Worm (Caenorhabditis elegans) whole organism, L4 larva: ENCODE measurements around the gene ZK1290.1.
A peak's percentile ranks its signal among the peaks of the same experiment; 100 is the strongest.

Experiments used
- F10B5.3 ChIP-seq: sonication (generic microtip); optimal IDR thresholded peaks from 2 replicates; lab custom pipeline; 2016; ENCODE audit warnings: mild to moderate bottlenecking, missing genetic modification characterization, missing compliant biosample characterization
- F26F4.8 ChIP-seq: fragments of 200-800 bp; sonication (Bioruptor generic); conservative IDR thresholded peaks from 2 replicates; pipeline ENCODE4 v1.3.6; 2022; ENCODE audit warnings: missing genetic modification characterization, missing compliant biosample characterization
- F37D6.2 ChIP-seq: sonication (generic microtip); optimal IDR thresholded peaks from 2 replicates; lab custom pipeline; 2016; ENCODE audit warnings: mild to moderate bottlenecking, missing genetic modification characterization, missing compliant biosample characterization
- Y105C5A.15 ChIP-seq: fragments of 200-800 bp; sonication (Bioruptor generic); IDR thresholded peaks from 2 replicates; pipeline ENCODE4 v1.3.6; 2022; ENCODE audit warnings: missing genetic modification characterization, missing compliant biosample characterization
- Y5F2A.4 ChIP-seq: fragments of 200-800 bp; sonication (Bioruptor generic); optimal IDR thresholded peaks from 2 replicates; lab custom pipeline; 2018; ENCODE audit warnings: mild to moderate bottlenecking, missing genetic modification characterization, missing compliant biosample characterization
- ZK337.2 ChIP-seq: fragments of 200-800 bp; sonication (Bioruptor generic); IDR thresholded peaks from 2 replicates; pipeline ENCODE4 v1.3.6; 2022; ENCODE audit warnings: missing genetic modification reagents, missing genetic modification characterization, missing compliant biosample characterization
- aly-2 ChIP-seq: sonication (generic microtip); optimal IDR thresholded peaks from 2 replicates; lab custom pipeline; 2018; ENCODE audit warnings: missing biosample characterization, missing genetic modification characterization
- ama-1 ChIP-seq: fragments of 150-350 bp; optimal IDR thresholded peaks from 2 replicates; lab custom pipeline; 2014; ENCODE audit warnings: inconsistent platforms, mixed read lengths
- ceh-62 ChIP-seq: sonication (generic microtip); optimal IDR thresholded peaks from 2 replicates; lab custom pipeline; 2017; ENCODE audit warnings: missing biosample characterization, missing genetic modification characterization
- ceh-82 ChIP-seq: sonication (generic microtip); optimal IDR thresholded peaks from 2 replicates; lab custom pipeline; 2017; ENCODE audit warnings: missing biosample characterization, missing genetic modification characterization
- daf-8 ChIP-seq: fragments of 200-800 bp; sonication (Bioruptor generic); IDR thresholded peaks from 2 replicates; pipeline ENCODE4 v1.3.6; 2022; ENCODE audit warnings: missing genetic modification characterization, missing compliant biosample characterization
- egl-43 ChIP-seq: fragments of 200-800 bp; sonication (Bioruptor generic); IDR thresholded peaks from 2 replicates; pipeline ENCODE4 v1.3.6; 2022; ENCODE audit warnings: missing genetic modification reagents, missing genetic modification characterization, missing compliant biosample characterization
- hlh-11 ChIP-seq: fragments of 200-800 bp; sonication (Bioruptor generic); optimal IDR thresholded peaks from 2 replicates; lab custom pipeline; 2018; ENCODE audit warnings: mild to moderate bottlenecking, missing genetic modification characterization, missing compliant biosample characterization
- hlh-30 ChIP-seq: sonication (generic microtip); optimal IDR thresholded peaks from 2 replicates; lab custom pipeline; 2017; ENCODE audit warnings: antibody characterized with exemption, mild to moderate bottlenecking, missing genetic modification characterization, missing compliant biosample characterization; ENCODE audit not compliant: insufficient read depth
- jun-1 ChIP-seq: fragments of 150-350 bp; optimal IDR thresholded peaks from 2 replicates; lab custom pipeline; 2014; ENCODE audit warnings: missing biosample characterization, missing genetic modification reagents, missing genetic modification characterization
- lin-1 ChIP-seq: fragments of 200-800 bp; sonication (Bioruptor generic); IDR thresholded peaks from 2 replicates; pipeline ENCODE4 v1.3.6; 2022; ENCODE audit warnings: missing genetic modification reagents, missing genetic modification characterization, missing compliant biosample characterization
- lin-13 ChIP-seq: fragments of 150-350 bp; optimal IDR thresholded peaks from 2 replicates; lab custom pipeline; 2014; ENCODE audit warnings: missing biosample characterization, missing genetic modification reagents, missing genetic modification characterization
- lin-15B ChIP-seq: fragments of 150-350 bp; sonication (generic microtip); optimal IDR thresholded peaks from 3 replicates; lab custom pipeline; 2014; ENCODE audit warnings: missing biosample characterization, missing genetic modification characterization
- lin-29 ChIP-seq: fragments of 200-800 bp; sonication (Bioruptor generic); IDR thresholded peaks from 2 replicates; pipeline ENCODE4 v1.3.6; 2022; ENCODE audit warnings: missing genetic modification reagents, missing genetic modification characterization, missing compliant biosample characterization
- lir-3 ChIP-seq: sonication (generic microtip); optimal IDR thresholded peaks from 2 replicates; lab custom pipeline; 2016; ENCODE audit warnings: mild to moderate bottlenecking, missing genetic modification characterization, missing compliant biosample characterization
- lsy-2 ChIP-seq, 2 experiments: fragments of 150-350 bp in 1 of 2; sonication (generic microtip) in 1 of 2; optimal IDR thresholded peaks; 2 replicates each; lab custom pipeline; 2014 to 2017; ENCODE audit warnings: missing biosample characterization in 2 of 2, missing genetic modification characterization in 2 of 2
- madf-9 ChIP-seq: fragments of 200-800 bp; sonication (Bioruptor generic); conservative IDR thresholded peaks from 2 replicates; pipeline ENCODE4 v1.3.6; 2022; ENCODE audit warnings: missing genetic modification reagents, missing genetic modification characterization, missing compliant biosample characterization
- mdt-29 ChIP-seq: fragments of 200-800 bp; sonication (Bioruptor generic); IDR thresholded peaks from 2 replicates; pipeline ENCODE4 v1.3.6; 2022; ENCODE audit warnings: missing genetic modification reagents, missing genetic modification characterization, missing compliant biosample characterization
- mxl-2 ChIP-seq: fragments of 200-800 bp; sonication (Bioruptor generic); conservative IDR thresholded peaks from 2 replicates; pipeline ENCODE4 v1.3.6; 2022; ENCODE audit warnings: missing genetic modification reagents, missing genetic modification characterization, missing compliant biosample characterization
- mxl-3 ChIP-seq: fragments of 200-800 bp; sonication (Bioruptor generic); optimal IDR thresholded peaks from 2 replicates; lab custom pipeline; 2018; ENCODE audit warnings: mild to moderate bottlenecking, missing genetic modification characterization, missing compliant biosample characterization
- nhr-10 ChIP-seq: fragments of 150-350 bp; optimal IDR thresholded peaks from 2 replicates; lab custom pipeline; 2014; ENCODE audit warnings: missing biosample characterization, missing genetic modification characterization
- nhr-25 ChIP-seq: sonication (generic microtip); optimal IDR thresholded peaks from 2 replicates; lab custom pipeline; 2017; ENCODE audit warnings: missing genetic modification characterization, mild to moderate bottlenecking, missing compliant biosample characterization, antibody characterized with exemption, moderate library complexity, borderline replicate concordance; ENCODE audit not compliant: insufficient read depth
- nhr-41 ChIP-seq: fragments of 200-800 bp; sonication (Bioruptor generic); IDR thresholded peaks from 2 replicates; pipeline ENCODE4 v1.3.6; 2022; ENCODE audit warnings: missing genetic modification reagents, missing genetic modification characterization, missing compliant biosample characterization
- rbr-2 ChIP-seq: sonication (generic microtip); optimal IDR thresholded peaks from 2 replicates; lab custom pipeline; 2016; ENCODE audit warnings: missing genotype, missing genetic modification characterization, missing compliant biosample characterization
- saeg-2 ChIP-seq: fragments of 200-800 bp; sonication (Bioruptor generic); IDR thresholded peaks from 2 replicates; pipeline ENCODE4 v1.3.6; 2022; ENCODE audit warnings: missing genetic modification reagents, missing genetic modification characterization, missing compliant biosample characterization
- sdz-12 ChIP-seq: fragments of 200-800 bp; sonication (Bioruptor generic); optimal IDR thresholded peaks from 2 replicates; lab custom pipeline; 2018; ENCODE audit warnings: mild to moderate bottlenecking, missing genetic modification characterization, missing compliant biosample characterization
- set-16 ChIP-seq: fragments of 200-800 bp; sonication (Bioruptor generic); IDR thresholded peaks from 2 replicates; pipeline ENCODE4 v1.3.6; 2022; ENCODE audit warnings: missing genetic modification reagents, missing genetic modification characterization, missing compliant biosample characterization
- skn-1 ChIP-seq: fragments of 150-350 bp; optimal IDR thresholded peaks from 2 replicates; lab custom pipeline; 2014; ENCODE audit warnings: missing biosample characterization, missing genetic modification characterization
- spr-1 ChIP-seq: sonication (generic microtip); optimal IDR thresholded peaks from 2 replicates; lab custom pipeline; 2016; ENCODE audit warnings: mild to moderate bottlenecking, missing genetic modification characterization, missing compliant biosample characterization
- unc-130 ChIP-seq: sonication (generic microtip); optimal IDR thresholded peaks from 2 replicates; lab custom pipeline; 2016; ENCODE audit warnings: missing genetic modification reagents, missing genetic modification characterization, missing compliant biosample characterization
- unc-62 ChIP-seq, 3 experiments: fragments of 150-350 bp in 1 of 3; sonication (generic microtip); optimal IDR thresholded peaks in 2 of 3; peaks in 1 of 3; 1 replicate in 1 of 3; 2 replicates in 2 of 3; lab custom pipeline; 2014 to 2017; ENCODE audit warnings: missing biosample characterization in 3 of 3, missing genetic modification characterization in 3 of 3, missing genetic modification reagents in 3 of 3, missing genotype in 1 of 3
- zag-1 ChIP-seq: fragments of 150-350 bp; optimal IDR thresholded peaks from 2 replicates; lab custom pipeline; 2014; ENCODE audit warnings: missing biosample characterization, missing genetic modification characterization
- zfp-3 ChIP-seq: fragments of 200-800 bp; sonication (Bioruptor generic); conservative IDR thresholded peaks from 2 replicates; pipeline ENCODE4 v1.3.6; 2022; ENCODE audit warnings: missing genetic modification reagents, missing genetic modification characterization, missing compliant biosample characterization
- zip-11 ChIP-seq: fragments of 200-800 bp; sonication (Bioruptor generic); IDR thresholded peaks from 2 replicates; pipeline ENCODE4 v1.3.6; 2022; ENCODE audit warnings: missing genetic modification characterization, missing compliant biosample characterization

The ZK1290.1 gene

ce11 chrII:7529078-7529683 is 32.4 kb upstream of the ZK1290.1 start, which contains the start of gene ZK1290.5 (continued):
- TF ChIP-seq nhr-41 (peak; percentile 79; the same call in 1 of the 2 replicates), lin-29 (GFP tag; lab: Robert Waterston, UW) (no peak), sdz-12 (GFP tag; lab: Kevin White, UChicago) (no peak), zip-11 (GFP tag; lab: Robert Waterston, UW) (no peak)

DNA sequence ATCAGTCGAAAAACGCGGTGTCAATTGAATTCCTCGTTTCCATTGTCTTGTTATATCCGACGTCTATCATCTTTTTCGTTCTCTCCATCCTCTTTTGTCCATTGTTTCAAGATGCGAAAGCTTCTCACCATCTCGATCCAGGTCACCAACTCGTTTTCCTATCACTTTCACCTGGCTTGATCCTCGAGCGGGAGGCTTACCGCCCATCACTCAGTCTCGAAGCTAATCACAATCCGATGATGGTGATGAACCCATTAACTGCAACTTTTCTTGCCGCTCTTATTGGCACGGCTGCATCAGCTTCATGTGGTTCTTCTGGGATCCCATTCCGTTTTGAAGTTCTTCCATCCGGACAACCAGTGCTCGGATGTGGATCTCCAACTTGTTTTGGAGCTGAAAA is 30.6 kb upstream of the ZK1290.1 start, which contains the start of gene wrt-1:
Gene wrt-1, plus strand, starts transcription at position 53 of the 400 bp plus-strand sequence.
- TF ChIP-seq nhr-25 (tag; lab: Kevin White, UChicago) (no peak), ama-1 (lab: Kevin White, UChicago) (no peak), zfp-3 (peak; percentile 58; the same call in 1 of the 2 replicates), rbr-2 (no peak), mxl-3 (GFP tag; lab: Kevin White, UChicago) (peak; percentile 0), set-16 (GFP tag; lab: Robert Waterston, UW) (peak; percentile 22; the same call in 1 of the 2 replicates), mxl-2 (GFP tag; lab: Robert Waterston, UW) (0 out of 2 replicates have a peak, but pooled peaks have one; percentile 26), egl-43 (GFP tag; lab: Robert Waterston, UW) (peak; percentile 46; the same call in 1 of the 2 replicates), sdz-12 (GFP tag; lab: Kevin White, UChicago) (no peak), hlh-11 (peak; percentile 41), aly-2 (no peak), mdt-29 (no peak), Y105C5A.15 (no peak)

ce11 chrII:7531478-7531877 is 30.1 kb upstream of the ZK1290.1 start:
- TF ChIP-seq unc-62 (GFP tag; optimal IDR thresholded peaks at IDR 0.05 in 1 of 2; lab: Kevin White, UChicago) (no peak), unc-62 (tag; optimal IDR thresholded peaks at IDR 0.05; lab: Kevin White, UChicago) (no peak), zag-1 (tag; lab: Kevin White, UChicago) (no peak), Y5F2A.4 (GFP tag; lab: Kevin White, UChicago) (no peak), lsy-2 (tag; optimal IDR thresholded peaks at IDR 0.05; lab: Kevin White, UChicago) (no peak), lin-13 (no peak), saeg-2 (no peak), ceh-82 (tag; lab: Kevin White, UChicago) (no peak), zip-11 (GFP tag; lab: Robert Waterston, UW) (no peak), hlh-11 (peak; percentile 8), ZK337.2 (GFP tag; lab: Robert Waterston, UW) (no peak), hlh-30 (tag; lab: Kevin White, UChicago) (peak; percentile 27)

- TF ChIP-seq lir-3 (tag; lab: Kevin White, UChicago): no peak
- TF ChIP-seq nhr-10 (tag; lab: Kevin White, UChicago): no peak
- TF ChIP-seq unc-62 (GFP tag; optimal IDR thresholded peaks at IDR 0.05 in 1 of 2; lab: Kevin White, UChicago): no peak
- TF ChIP-seq unc-62 (tag; optimal IDR thresholded peaks at IDR 0.05; lab: Kevin White, UChicago): no peak
- no peak for TF ChIP-seq unc-130
- no peak for TF ChIP-seq daf-8 (GFP tag; lab: Robert Waterston, UW)
- TF ChIP-seq F10B5.3 (tag; lab: Kevin White, UChicago): no peak
- no peak for TF ChIP-seq lin-1 (GFP tag; lab: Robert Waterston, UW)
- TF ChIP-seq spr-1 (tag; lab: Kevin White, UChicago): no peak
- no peak for TF ChIP-seq lin-29 (GFP tag; lab: Robert Waterston, UW)
- TF ChIP-seq ceh-62: no peak
- TF ChIP-seq madf-9 (GFP tag; lab: Robert Waterston, UW): no peak
- no peak for TF ChIP-seq F26F4.8
- no peak for TF ChIP-seq jun-1 (tag; lab: Kevin White, UChicago)
- TF ChIP-seq rbr-2: no peak
- no peak for TF ChIP-seq F37D6.2
- TF ChIP-seq lin-15B: no peak
- no peak for TF ChIP-seq skn-1
- no peak for TF ChIP-seq zip-11 (GFP tag; lab: Robert Waterston, UW)
Measured at ce11 chrII:7534369-7534768, 27.2 kb upstream of the ZK1290.1 start, which contains the start of gene wrt-10. wrt-10 (minus strand) TSS chrII:7534563.
